Fruit fly (Drosophila melanogaster) whole organism, adult: ENCODE data around the gene pont.

Experiments used
- Hr96 ChIP-seq: fragments of 200-800 bp; sonication (Bioruptor generic); optimal IDR thresholded peaks from 2 replicates; lab custom pipeline; 2016; ENCODE audit warnings: missing biosample characterization, missing genetic modification characterization
- bab1 ChIP-seq: fragments of 200-800 bp; sonication (Bioruptor generic); optimal IDR thresholded peaks from 3 replicates; lab custom pipeline; 2019; ENCODE audit warnings: missing biosample characterization, mild to moderate bottlenecking, missing genetic modification characterization, moderate library complexity
- kay ChIP-seq: fragments of 200-800 bp; sonication (Bioruptor generic); peaks from one replicate; lab custom pipeline; 2016; ENCODE audit warnings: missing biosample characterization, missing genetic modification characterization, borderline replicate concordance
- pad ChIP-seq: fragments of 200-800 bp; sonication (Bioruptor generic); optimal IDR thresholded peaks from 3 replicates; lab custom pipeline; 2017; ENCODE audit warnings: missing biosample characterization, missing genetic modification characterization, mild to moderate bottlenecking, moderate library complexity, missing genetic modification reagents

DNA sequence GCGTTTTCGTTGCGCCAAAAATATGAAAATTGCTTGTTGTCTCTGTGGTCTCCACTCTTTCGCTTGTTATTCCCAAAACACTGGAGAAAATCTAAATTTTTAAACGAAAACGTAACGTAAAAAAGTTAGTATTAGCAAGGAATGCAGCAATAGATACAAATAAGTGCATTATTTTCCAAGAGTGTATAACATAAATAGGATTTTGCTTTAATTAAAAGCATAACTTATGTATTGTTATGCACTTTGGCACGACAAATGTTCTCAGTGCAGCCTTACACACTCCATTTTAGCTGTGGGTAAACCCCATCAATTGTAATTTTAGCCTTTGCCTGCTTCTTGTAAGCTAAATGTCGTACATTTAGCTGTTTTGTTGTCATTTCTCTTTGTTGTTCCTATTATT is 14.1 kb downstream of the pont start:
- TF ChIP-seq kay (GFP tag; lab: Kevin White, UChicago) (no peak), pad (GFP tag; lab: Kevin White, UChicago) (no peak), Hr96 (GFP tag; lab: Kevin White, UChicago) (no peak), bab1 (no peak)
